Worm (Caenorhabditis elegans) whole organism, L3 larva: ENCODE measurements around the gene F13D12.8.

Source experiments
- R02D3.7 ChIP-seq: fragments of 150-350 bp; optimal IDR thresholded peaks from 2 replicates; lab custom pipeline; 2014; ENCODE audit warnings: missing biosample characterization, missing genetic modification characterization
- ZK546.5 ChIP-seq: sonication (generic microtip); optimal IDR thresholded peaks from 2 replicates; lab custom pipeline; 2017; ENCODE audit warnings: missing biosample characterization, missing genetic modification characterization
- aly-2 ChIP-seq: fragments of 150-350 bp; optimal IDR thresholded peaks from 2 replicates; lab custom pipeline; 2014; ENCODE audit warnings: missing biosample characterization, missing genetic modification characterization
- ceh-16 ChIP-seq: sonication (generic microtip); optimal IDR thresholded peaks from 2 replicates; lab custom pipeline; 2017; ENCODE audit warnings: missing biosample characterization, missing genetic modification characterization
- ceh-28 ChIP-seq: fragments of 150-350 bp; optimal IDR thresholded peaks from 2 replicates; lab custom pipeline; 2014; ENCODE audit warnings: missing biosample characterization, missing genetic modification reagents, missing genetic modification characterization
- ceh-82 ChIP-seq: fragments of 150-350 bp; optimal IDR thresholded peaks from 2 replicates; lab custom pipeline; 2014; ENCODE audit warnings: missing biosample characterization, missing genetic modification characterization
- ceh-9 ChIP-seq: sonication (generic microtip); optimal IDR thresholded peaks from 2 replicates; lab custom pipeline; 2018; ENCODE audit warnings: missing biosample characterization, missing genetic modification characterization
- daf-12 ChIP-seq: fragments of 150-350 bp; optimal IDR thresholded peaks from 2 replicates; lab custom pipeline; 2014; ENCODE audit warnings: missing biosample characterization, missing genetic modification reagents, missing genetic modification characterization
- egl-27 ChIP-seq: sonication (generic microtip); optimal IDR thresholded peaks from 4 replicates; lab custom pipeline; 2017; ENCODE audit warnings: missing biosample characterization, missing genetic modification reagents, missing genetic modification characterization
- egl-5 ChIP-seq: fragments of 150-350 bp; optimal IDR thresholded peaks from 2 replicates; lab custom pipeline; 2017; ENCODE audit warnings: missing biosample characterization, missing genetic modification reagents, missing genetic modification characterization, inconsistent platforms
- elt-2 ChIP-seq: sonication (generic microtip); optimal IDR thresholded peaks from 2 replicates; lab custom pipeline; 2016; ENCODE audit warnings: missing genetic modification reagents, mild to moderate bottlenecking, missing genetic modification characterization, missing compliant biosample characterization
- elt-3 ChIP-seq, 3 experiments: fragments of 150-350 bp in 1 of 3; sonication (generic microtip) in 2 of 3; optimal IDR thresholded peaks; 2 replicates in 2 of 3; 4 replicates in 1 of 3; lab custom pipeline; 2014 to 2017; ENCODE audit warnings: missing biosample characterization in 3 of 3, missing genetic modification characterization in 3 of 3
- eor-1 ChIP-seq, 2 experiments: fragments of 150-350 bp; optimal IDR thresholded peaks; 2 replicates each; lab custom pipeline; 2014 to 2018; ENCODE audit warnings: missing biosample characterization in 2 of 2, missing genetic modification characterization in 2 of 2
- fkh-10 ChIP-seq: sonication (generic microtip); optimal IDR thresholded peaks from 2 replicates; lab custom pipeline; 2017; ENCODE audit warnings: missing biosample characterization, missing genetic modification reagents, missing genetic modification characterization
- fkh-2 ChIP-seq: fragments of 150-350 bp; optimal IDR thresholded peaks from 2 replicates; lab custom pipeline; 2014; ENCODE audit warnings: missing biosample characterization, missing genetic modification reagents, missing genetic modification characterization
- fos-1 ChIP-seq: fragments of 150-350 bp; optimal IDR thresholded peaks from 2 replicates; lab custom pipeline; 2014; ENCODE audit warnings: missing biosample characterization, missing genetic modification characterization
- hmg-11 ChIP-seq: sonication (generic microtip); optimal IDR thresholded peaks from 2 replicates; lab custom pipeline; 2016; ENCODE audit warnings: missing genetic modification characterization, missing compliant biosample characterization
- jun-1 ChIP-seq: fragments of 150-350 bp; optimal IDR thresholded peaks from 2 replicates; lab custom pipeline; 2014; ENCODE audit warnings: missing biosample characterization, missing genetic modification reagents, missing genetic modification characterization
- lin-15B ChIP-seq: fragments of 150-350 bp; optimal IDR thresholded peaks from 2 replicates; lab custom pipeline; 2014; ENCODE audit warnings: missing biosample characterization, missing genetic modification characterization
- lin-39 ChIP-seq: fragments of 150-350 bp; optimal IDR thresholded peaks from 2 replicates; lab custom pipeline; 2018; ENCODE audit warnings: missing biosample characterization, missing genetic modification reagents, missing genetic modification characterization
- lsy-12 ChIP-seq: sonication (generic microtip); optimal IDR thresholded peaks from 2 replicates; lab custom pipeline; 2016; ENCODE audit warnings: mild to moderate bottlenecking, missing genetic modification characterization, missing compliant biosample characterization
- mdl-1 ChIP-seq: fragments of 150-350 bp; optimal IDR thresholded peaks from 2 replicates; lab custom pipeline; 2014; ENCODE audit warnings: missing biosample characterization, missing genetic modification characterization
- mml-1 ChIP-seq: fragments of 150-350 bp; sonication (generic microtip); optimal IDR thresholded peaks from 3 replicates; lab custom pipeline; 2014; ENCODE audit warnings: missing biosample characterization, missing genetic modification characterization
- nfya-1 ChIP-seq: sonication (generic microtip); optimal IDR thresholded peaks from 2 replicates; lab custom pipeline; 2017; ENCODE audit warnings: missing genetic modification characterization, mild to moderate bottlenecking, missing compliant biosample characterization, antibody characterized with exemption, moderate library complexity; ENCODE audit not compliant: insufficient read depth
- nhr-11 ChIP-seq: fragments of 150-350 bp; optimal IDR thresholded peaks from 2 replicates; lab custom pipeline; 2014; ENCODE audit warnings: missing biosample characterization, missing genetic modification characterization
- nhr-12 ChIP-seq: fragments of 150-350 bp; optimal IDR thresholded peaks from 2 replicates; lab custom pipeline; 2014; ENCODE audit warnings: missing biosample characterization, missing genetic modification characterization
- nhr-23 ChIP-seq: fragments of 150-350 bp; optimal IDR thresholded peaks from 2 replicates; lab custom pipeline; 2014; ENCODE audit warnings: missing biosample characterization, missing genetic modification reagents, missing genetic modification characterization
- nhr-237 ChIP-seq: fragments of 150-350 bp; optimal IDR thresholded peaks from 2 replicates; lab custom pipeline; 2014; ENCODE audit warnings: missing biosample characterization, missing genetic modification characterization
- nhr-25 ChIP-seq: sonication (generic microtip); optimal IDR thresholded peaks from 2 replicates; lab custom pipeline; 2017; ENCODE audit warnings: missing biosample characterization, missing genetic modification characterization
- nhr-43 ChIP-seq: sonication (generic microtip); optimal IDR thresholded peaks from 2 replicates; lab custom pipeline; 2016; ENCODE audit warnings: mild to moderate bottlenecking, missing genetic modification characterization, missing compliant biosample characterization; ENCODE audit not compliant: poor library complexity, severe bottlenecking
- nhr-67 ChIP-seq: fragments of 150-350 bp; optimal IDR thresholded peaks from 2 replicates; lab custom pipeline; 2014; ENCODE audit warnings: missing biosample characterization, missing genetic modification characterization
- nhr-76 ChIP-seq: fragments of 150-350 bp; sonication (generic microtip); optimal IDR thresholded peaks from 5 replicates; lab custom pipeline; 2014; ENCODE audit warnings: missing biosample characterization, missing genetic modification characterization
- nhr-77 ChIP-seq: fragments of 150-350 bp; optimal IDR thresholded peaks from 2 replicates; lab custom pipeline; 2014; ENCODE audit warnings: missing biosample characterization, missing genetic modification characterization
- pha-4 ChIP-seq: fragments of 150-350 bp; optimal IDR thresholded peaks from 2 replicates; lab custom pipeline; 2014; ENCODE audit warnings: missing biosample characterization, missing genetic modification reagents, missing genetic modification characterization
- sea-2 ChIP-seq: fragments of 150-350 bp; sonication (generic microtip); optimal IDR thresholded peaks from 4 replicates; lab custom pipeline; 2014; ENCODE audit warnings: missing biosample characterization, missing genetic modification reagents, missing genetic modification characterization
- skn-1 ChIP-seq: fragments of 150-350 bp; optimal IDR thresholded peaks from 2 replicates; lab custom pipeline; 2014; ENCODE audit warnings: missing biosample characterization, missing genetic modification characterization
- snpc-4 ChIP-seq: fragments of 150-350 bp; optimal IDR thresholded peaks from 2 replicates; lab custom pipeline; 2014; ENCODE audit warnings: missing biosample characterization, missing genetic modification characterization
- tbx-2 ChIP-seq: sonication (generic microtip); optimal IDR thresholded peaks from 2 replicates; lab custom pipeline; 2016; ENCODE audit warnings: mild to moderate bottlenecking, missing genetic modification characterization, missing compliant biosample characterization
- unc-39 ChIP-seq: sonication (generic microtip); optimal IDR thresholded peaks from 4 replicates; lab custom pipeline; 2017; ENCODE audit warnings: missing biosample characterization, missing genetic modification characterization
- unc-62 ChIP-seq: fragments of 150-350 bp; sonication (generic microtip); optimal IDR thresholded peaks from 4 replicates; lab custom pipeline; 2014; ENCODE audit warnings: missing biosample characterization, missing genetic modification reagents, missing genetic modification characterization
- zag-1 ChIP-seq: fragments of 150-350 bp; optimal IDR thresholded peaks from 2 replicates; lab custom pipeline; 2014; ENCODE audit warnings: missing biosample characterization, missing genetic modification characterization
- ztf-4 ChIP-seq: fragments of 150-350 bp; optimal IDR thresholded peaks from 2 replicates; lab custom pipeline; 2014; ENCODE audit warnings: missing biosample characterization, missing genetic modification characterization

F13D12.8 gene

ce11 chrII:11695945-11696270 is 36.5 kb downstream of the F13D12.8 start, which contains the start of gene xpf-1:
Gene xpf-1, plus strand, starts transcription at chrII:11696171.
- TF ChIP-seq aly-2, result no peak
- no peak for TF ChIP-seq nhr-76 (tag; lab: Kevin White, UChicago)
- TF ChIP-seq sea-2 (GFP tag; lab: Kevin White, UChicago), result no peak
- no peak for TF ChIP-seq egl-5 (tag; lab: Kevin White, UChicago)
- TF ChIP-seq skn-1, result no peak

ce11 chrII:11695161-11695944 is 37.0 kb downstream of the F13D12.8 start, which contains the start of gene tars-1:
Gene tars-1, minus strand, starts transcription at chrII:11695657.
- TF ChIP-seq nhr-23, result peak; percentile 21

- TF ChIP-seq hmg-11 (peak; percentile 57), eor-1 (tag; optimal IDR thresholded peaks at IDR 0.05; lab: Kevin White, UChicago) (no peak), nhr-23 (peak; percentile 47), fos-1 (tag; lab: Kevin White, UChicago) (no peak), nfya-1 (tag; lab: Kevin White, UChicago) (peak; percentile 45), lin-39 (tag; lab: Kevin White, UChicago) (peak; percentile 40), skn-1 (no peak), pha-4 (tag; lab: Kevin White, UChicago) (peak; percentile 59), egl-5 (tag; lab: Kevin White, UChicago) (no peak), lin-15B (peak; percentile 31), egl-27 (no peak), nhr-11 (no peak), ztf-4 (tag; lab: Kevin White, UChicago) (no peak), nhr-77 (tag; lab: Kevin White, UChicago) (no peak), mml-1 (tag; lab: Kevin White, UChicago) (no peak), R02D3.7 (no peak), zag-1 (tag; lab: Kevin White, UChicago) (no peak), ceh-82 (tag; lab: Kevin White, UChicago) (no peak), elt-3 (tag; optimal IDR thresholded peaks at IDR 0.05; lab: Kevin White, UChicago) (no peak), nhr-67 (tag; lab: Kevin White, UChicago) (no peak), nhr-12 (tag; lab: Kevin White, UChicago) (no peak), unc-62 (GFP tag; lab: Kevin White, UChicago) (no peak), ceh-28 (tag; lab: Kevin White, UChicago) (no peak), ZK546.5 (tag; lab: Kevin White, UChicago) (no peak), nhr-25 (tag; lab: Kevin White, UChicago) (no peak), jun-1 (tag; lab: Kevin White, UChicago) (no peak), mdl-1 (tag; lab: Kevin White, UChicago) (no peak), nhr-43 (tag; lab: Kevin White, UChicago) (no peak), lsy-12 (tag; lab: Kevin White, UChicago) (no peak), snpc-4 (tag; lab: Kevin White, UChicago) (peak; percentile 56), ceh-9 (tag; lab: Kevin White, UChicago) (no peak), elt-2 (tag; lab: Kevin White, UChicago) (peak; percentile 7), nhr-237 (tag; lab: Kevin White, UChicago) (no peak), fkh-2 (tag; lab: Kevin White, UChicago) (no peak), ceh-16 (tag; lab: Kevin White, UChicago) (no peak), unc-39 (no peak), fkh-10 (GFP tag; lab: Kevin White, UChicago) (no peak), daf-12 (tag; lab: Kevin White, UChicago) (no peak), aly-2 (no peak), sea-2 (GFP tag; lab: Kevin White, UChicago) (no peak), tbx-2 (no peak)
Measured at ce11 chrII:11694432-11694831, 38.0 kb downstream of the F13D12.8 start.
